Fruit fly (Drosophila melanogaster) whole organism, embryonic: Measurements from ENCODE around the gene CG42375.

ENCODE experiments used
- Adf1 ChIP-seq: fragments of 200-800 bp; sonication (Bioruptor generic); IDR thresholded peaks from 2 replicates; pipeline ENCODE4 v1.3.6; 2022; ENCODE audit warnings: missing biosample characterization, missing genetic modification characterization
- Bteb2 ChIP-seq: fragments of 200-800 bp; sonication (Bioruptor generic); optimal IDR thresholded peaks from 2 replicates; lab custom pipeline; 2016; ENCODE audit warnings: missing biosample characterization, missing genetic modification characterization
- CG1024 ChIP-seq: fragments of 200-800 bp; sonication (Bioruptor generic); IDR thresholded peaks from 2 replicates; pipeline ENCODE4 v1.3.6; 2022; ENCODE audit warnings: missing biosample characterization, missing genetic modification characterization
- CG12219 ChIP-seq: fragments of 200-800 bp; sonication (Bioruptor generic); optimal IDR thresholded peaks from 3 replicates; lab custom pipeline; 2018; ENCODE audit warnings: missing biosample characterization, mild to moderate bottlenecking, missing genetic modification characterization
- CG1233 ChIP-seq: fragments of 200-800 bp; sonication (Bioruptor generic); optimal IDR thresholded peaks from 4 replicates; lab custom pipeline; 2018; ENCODE audit warnings: missing biosample characterization, mild to moderate bottlenecking, missing genetic modification characterization
- CG12744 ChIP-seq: fragments of 200-800 bp; sonication (Bioruptor generic); optimal IDR thresholded peaks from 2 replicates; lab custom pipeline; 2016; ENCODE audit warnings: missing biosample characterization, missing genetic modification characterization
- CG13894 ChIP-seq: fragments of 200-800 bp; sonication (Bioruptor generic); optimal IDR thresholded peaks from 3 replicates; lab custom pipeline; 2018; ENCODE audit warnings: missing biosample characterization, mild to moderate bottlenecking, missing genetic modification characterization, moderate library complexity
- CG15479 ChIP-seq: fragments of 200-800 bp; sonication (Bioruptor generic); optimal IDR thresholded peaks from 3 replicates; lab custom pipeline; 2019; ENCODE audit warnings: missing biosample characterization, mild to moderate bottlenecking, missing genetic modification characterization, moderate library complexity
- CG1832 ChIP-seq: fragments of 200-800 bp; sonication (Bioruptor generic); optimal IDR thresholded peaks from 2 replicates; lab custom pipeline; 2017; ENCODE audit warnings: missing biosample characterization, mild to moderate bottlenecking, missing genetic modification characterization, inconsistent platforms
- CG18619 ChIP-seq: fragments of 200-800 bp; sonication (Bioruptor generic); optimal IDR thresholded peaks from 3 replicates; lab custom pipeline; 2017; ENCODE audit warnings: missing biosample characterization, mild to moderate bottlenecking, missing genetic modification characterization
- CG2120 ChIP-seq: fragments of 200-800 bp; sonication (Bioruptor generic); optimal IDR thresholded peaks from 3 replicates; lab custom pipeline; 2016; ENCODE audit warnings: missing biosample characterization, missing genetic modification characterization
- CG3065 ChIP-seq: fragments of 200-800 bp; sonication (Bioruptor generic); optimal IDR thresholded peaks from 2 replicates; lab custom pipeline; 2016; ENCODE audit warnings: missing biosample characterization, missing genetic modification characterization
- CG42726 ChIP-seq: fragments of 200-800 bp; sonication (Bioruptor generic); IDR thresholded peaks from 2 replicates; pipeline ENCODE4 v1.3.6; 2022; ENCODE audit warnings: missing biosample characterization, missing genetic modification characterization; ENCODE audit not compliant: partially characterized antibody
- CG4404 ChIP-seq: fragments of 200-800 bp; sonication (Bioruptor generic); IDR thresholded peaks from 2 replicates; pipeline ENCODE4 v1.3.6; 2022; ENCODE audit warnings: missing biosample characterization, missing genetic modification characterization
- CG8944 ChIP-seq: fragments of 200-800 bp; sonication (Bioruptor generic); optimal IDR thresholded peaks from 3 replicates; lab custom pipeline; 2016; ENCODE audit warnings: missing biosample characterization, missing genetic modification characterization
- Dad ChIP-seq: fragments of 200-800 bp; sonication (Bioruptor generic); optimal IDR thresholded peaks from 3 replicates; lab custom pipeline; 2016; ENCODE audit warnings: missing biosample characterization, missing genetic modification characterization
- Hmr ChIP-seq: fragments of 200-800 bp; sonication (Bioruptor generic); optimal IDR thresholded peaks from 3 replicates; lab custom pipeline; 2017; ENCODE audit warnings: mild to moderate bottlenecking, missing biosample characterization, missing genetic modification reagents, missing genetic modification characterization
- Lhr ChIP-seq: fragments of 200-800 bp; sonication (Bioruptor generic); optimal IDR thresholded peaks from 3 replicates; lab custom pipeline; 2017; ENCODE audit warnings: mild to moderate bottlenecking, missing biosample characterization, missing genetic modification reagents, missing genetic modification characterization
- Lim3 ChIP-seq: fragments of 200-800 bp; sonication (Bioruptor generic); IDR thresholded peaks from 2 replicates; pipeline ENCODE4 v1.3.6; 2022; ENCODE audit warnings: missing biosample characterization, missing genetic modification characterization
- Med ChIP-seq: fragments of 200-800 bp; sonication (Bioruptor generic); peaks from one replicate; lab custom pipeline; 2016; ENCODE audit warnings: missing biosample characterization, missing genetic modification characterization, mild to moderate bottlenecking, inconsistent platforms, moderate library complexity
- Mes4 ChIP-seq: fragments of 200-800 bp; sonication (Bioruptor generic); optimal IDR thresholded peaks from 2 replicates; lab custom pipeline; 2016; ENCODE audit warnings: missing biosample characterization, missing genetic modification characterization
- NC2β ChIP-seq: fragments of 200-800 bp; sonication (Bioruptor generic); optimal IDR thresholded peaks from 2 replicates; lab custom pipeline; 2016; ENCODE audit warnings: missing biosample characterization, missing genetic modification characterization
- Neu2 ChIP-seq: fragments of 200-800 bp; sonication (Bioruptor generic); optimal IDR thresholded peaks from 3 replicates; lab custom pipeline; 2016; ENCODE audit warnings: missing biosample characterization, missing genetic modification characterization, borderline replicate concordance
- Nf-YB ChIP-seq: fragments of 200-800 bp; sonication (Bioruptor generic); optimal IDR thresholded peaks from 3 replicates; lab custom pipeline; 2019; ENCODE audit warnings: missing biosample characterization, mild to moderate bottlenecking, missing genetic modification characterization, moderate library complexity
- Opbp ChIP-seq: fragments of 200-800 bp; sonication (Bioruptor generic); IDR thresholded peaks from 3 replicates; pipeline ENCODE4 v1.3.6; 2022; ENCODE audit warnings: missing biosample characterization, missing genetic modification characterization; ENCODE audit not compliant: partially characterized antibody
- Poxn ChIP-seq: fragments of 200-800 bp; sonication (Bioruptor generic); IDR thresholded peaks from 2 replicates; pipeline ENCODE4 v1.3.6; 2022; ENCODE audit warnings: missing biosample characterization, missing genetic modification characterization
- Ptx1 ChIP-seq: fragments of 200-800 bp; sonication (Bioruptor generic); IDR thresholded peaks from 2 replicates; pipeline ENCODE4 v1.3.6; 2022; ENCODE audit warnings: missing biosample characterization, missing genetic modification characterization
- Sox100B ChIP-seq: fragments of 200-800 bp; sonication (Bioruptor generic); optimal IDR thresholded peaks from 3 replicates; lab custom pipeline; 2018; ENCODE audit warnings: missing biosample characterization, mild to moderate bottlenecking, missing genetic modification characterization
- Vsx1 ChIP-seq: fragments of 200-800 bp; sonication (Bioruptor generic); optimal IDR thresholded peaks from 2 replicates; lab custom pipeline; 2017; ENCODE audit warnings: missing biosample characterization, mild to moderate bottlenecking, missing genetic modification characterization, missing genetic modification reagents
- ara ChIP-seq: fragments of 200-800 bp; sonication (Bioruptor generic); IDR thresholded peaks from 2 replicates; pipeline ENCODE4 v1.3.6; 2022; ENCODE audit warnings: missing biosample characterization, missing genetic modification characterization
- ash1 ChIP-seq: fragments of 200-800 bp; sonication (Bioruptor generic); optimal IDR thresholded peaks from 2 replicates; lab custom pipeline; 2018; ENCODE audit warnings: missing biosample characterization, mild to moderate bottlenecking, missing genetic modification characterization
- ato ChIP-seq: fragments of 200-800 bp; sonication (Bioruptor generic); IDR thresholded peaks from 2 replicates; pipeline ENCODE4 v1.3.6; 2022; ENCODE audit warnings: missing biosample characterization, missing genetic modification characterization; ENCODE audit not compliant: partially characterized antibody
- bab2 ChIP-seq: fragments of 200-800 bp; sonication (Bioruptor generic); optimal IDR thresholded peaks from 2 replicates; lab custom pipeline; 2016; ENCODE audit warnings: missing biosample characterization, missing genetic modification characterization
- btn ChIP-seq: fragments of 200-800 bp; sonication (Bioruptor generic); optimal IDR thresholded peaks from 2 replicates; lab custom pipeline; 2016; ENCODE audit warnings: missing biosample characterization, missing genetic modification characterization
- cg ChIP-seq: fragments of 200-800 bp; sonication (Bioruptor generic); optimal IDR thresholded peaks from 3 replicates; lab custom pipeline; 2019; ENCODE audit warnings: missing biosample characterization, mild to moderate bottlenecking, missing genetic modification characterization, moderate library complexity
- chinmo ChIP-seq: fragments of 200-800 bp; sonication (Bioruptor generic); IDR thresholded peaks from 4 replicates; pipeline ENCODE4 v1.3.6; 2022; ENCODE audit warnings: missing biosample characterization, missing genetic modification characterization; ENCODE audit not compliant: partially characterized antibody
- esg ChIP-seq: fragments of 200-800 bp; sonication (Bioruptor generic); conservative IDR thresholded peaks from 2 replicates; pipeline ENCODE4 v1.3.6; 2022; ENCODE audit warnings: missing biosample characterization, missing genetic modification characterization
- eyg ChIP-seq: fragments of 200-800 bp; sonication (Bioruptor generic); optimal IDR thresholded peaks from 3 replicates; lab custom pipeline; 2016; ENCODE audit warnings: missing biosample characterization, missing genetic modification characterization
- fru ChIP-seq: fragments of >200 bp; optimal IDR thresholded peaks from 2 replicates; lab custom pipeline; 2017
- gce ChIP-seq: fragments of 200-800 bp; sonication (Bioruptor generic); IDR thresholded peaks from 3 replicates; pipeline ENCODE4 v1.3.6; 2022; ENCODE audit warnings: missing biosample characterization, missing genetic modification characterization
- jumu ChIP-seq: fragments of 200-800 bp; sonication (Bioruptor generic); optimal IDR thresholded peaks from 3 replicates; lab custom pipeline; 2016; ENCODE audit warnings: missing biosample characterization, missing genetic modification characterization
- nau ChIP-seq: fragments of 200-800 bp; sonication (Bioruptor generic); optimal IDR thresholded peaks from 3 replicates; lab custom pipeline; 2017; ENCODE audit warnings: missing biosample characterization, mild to moderate bottlenecking, missing genetic modification characterization, missing genetic modification reagents
- nmo ChIP-seq: fragments of 200-800 bp; sonication (Bioruptor generic); optimal IDR thresholded peaks from 2 replicates; lab custom pipeline; 2018; ENCODE audit warnings: missing biosample characterization, mild to moderate bottlenecking, missing genetic modification characterization, moderate library complexity
- oc ChIP-seq: fragments of 200-800 bp; sonication (Bioruptor generic); optimal IDR thresholded peaks from 2 replicates; lab custom pipeline; 2018; ENCODE audit warnings: missing biosample characterization, mild to moderate bottlenecking, missing genetic modification characterization, moderate library complexity
- seq ChIP-seq: fragments of 200-800 bp; sonication (Bioruptor generic); IDR thresholded peaks from 2 replicates; pipeline ENCODE4 v1.3.6; 2022; ENCODE audit warnings: missing biosample characterization, missing genetic modification characterization
- sim ChIP-seq: fragments of 200-800 bp; sonication (Bioruptor generic); IDR thresholded peaks from 2 replicates; pipeline ENCODE4 v1.3.6; 2022; ENCODE audit warnings: missing biosample characterization, missing genetic modification characterization
- trh ChIP-seq: fragments of 200-800 bp; sonication (Bioruptor generic); optimal IDR thresholded peaks from 2 replicates; lab custom pipeline; 2016; ENCODE audit warnings: missing biosample characterization, missing genetic modification characterization
- wek ChIP-seq: fragments of 200-800 bp; sonication (Bioruptor generic); optimal IDR thresholded peaks from 3 replicates; lab custom pipeline; 2018; ENCODE audit warnings: missing biosample characterization, mild to moderate bottlenecking, missing genetic modification characterization, moderate library complexity
- wor ChIP-seq: fragments of 200-800 bp; sonication (Bioruptor generic); IDR thresholded peaks from 2 replicates; pipeline ENCODE4 v1.3.6; 2022; ENCODE audit warnings: missing biosample characterization, missing genetic modification characterization

The CG42375 gene

dm6 chr3R:13817480-13818305, 38.3 kb downstream of the CG42375 start (continued):
- TF ChIP-seq Opbp (GFP tag; lab: Robert Waterston, UW) (no peak), CG1024 (GFP tag; lab: Robert Waterston, UW) (no peak; the same call in 1 of the 2 replicates), seq (GFP tag; lab: Robert Waterston, UW) (no peak), CG18619 (GFP tag; lab: Kevin White, UChicago) (peak; percentile 42), Mes4 (GFP tag; lab: Kevin White, UChicago) (no peak), fru (lab: Kevin White, UChicago) (no peak), ato (GFP tag; lab: Robert Waterston, UW) (no peak), jumu (GFP tag; lab: Kevin White, UChicago) (no peak), Med (GFP tag; lab: Kevin White, UChicago) (peak; percentile 83), bab2 (no peak), Neu2 (GFP tag; lab: Kevin White, UChicago) (no peak), CG15479 (GFP tag; lab: Kevin White, UChicago) (no peak), wor (peak; percentile 81), gce (GFP tag; lab: Robert Waterston, UW) (peak; percentile 57; the same call in 1 of the 3 replicates), Bteb2 (GFP tag; lab: Kevin White, UChicago) (no peak), CG3065 (GFP tag; lab: Kevin White, UChicago) (no peak), Nf-YB (GFP tag; lab: Kevin White, UChicago) (peak; percentile 30), CG1832 (GFP tag; lab: Kevin White, UChicago) (no peak), oc (tag; lab: Kevin White, UChicago) (peak; percentile 79), btn (GFP tag; lab: Kevin White, UChicago) (no peak), Ptx1 (GFP tag; lab: Robert Waterston, UW) (peak; percentile 77), sim (GFP tag; lab: Robert Waterston, UW) (no peak; the same call in 1 of the 2 replicates), CG2120 (no peak), Hmr (GFP tag; lab: Kevin White, UChicago) (no peak), ash1 (GFP tag; lab: Kevin White, UChicago) (no peak), CG42726 (GFP tag; lab: Robert Waterston, UW) (no peak), nau (GFP tag; lab: Kevin White, UChicago) (peak; percentile 30), chinmo (GFP tag; lab: Robert Waterston, UW) (no peak), NC2β (no peak), CG12219 (GFP tag; lab: Kevin White, UChicago) (peak; percentile 17), CG4404 (GFP tag; lab: Robert Waterston, UW) (peak; percentile 14; the same call in 1 of the 2 replicates), Poxn (GFP tag; lab: Robert Waterston, UW) (no peak), cg (GFP tag; lab: Kevin White, UChicago) (no peak), ara (peak; percentile 27; the same call in 1 of the 2 replicates), eyg (GFP tag; lab: Kevin White, UChicago) (no peak), CG12744 (GFP tag; lab: Kevin White, UChicago) (no peak), CG1233 (GFP tag; lab: Kevin White, UChicago) (peak; percentile 4), Vsx1 (GFP tag; lab: Kevin White, UChicago) (peak; percentile 31), CG13894 (tag; lab: Kevin White, UChicago) (no peak), nmo (GFP tag; lab: Kevin White, UChicago) (peak; percentile 88), CG8944 (GFP tag; lab: Kevin White, UChicago) (peak; percentile 32), esg (GFP tag; lab: Robert Waterston, UW) (peak; percentile 39), Adf1 (GFP tag; lab: Robert Waterston, UW) (no peak), Lhr (GFP tag; lab: Kevin White, UChicago) (peak; percentile 35), Sox100B (GFP tag; lab: Kevin White, UChicago) (peak; percentile 71), wek (peak; percentile 8), trh (no peak), Dad (GFP tag; lab: Kevin White, UChicago) (no peak), Lim3 (GFP tag; lab: Robert Waterston, UW) (peak; percentile 10; the same call in 1 of the 2 replicates)
